Worm (Caenorhabditis elegans) whole organism, L1 larva: Measurements from ENCODE around the gene tkt-1.

Source experiments
- ama-1 ChIP-seq: fragments of 150-350 bp; optimal IDR thresholded peaks from 2 replicates; lab custom pipeline; 2014
- elt-2 ChIP-seq: sonication (generic microtip); optimal IDR thresholded peaks from 2 replicates; lab custom pipeline; 2016; ENCODE audit warnings: missing genetic modification characterization, mild to moderate bottlenecking, inconsistent platforms, missing compliant biosample characterization, missing genetic modification reagents
- fkh-8 ChIP-seq: sonication (generic microtip); optimal IDR thresholded peaks from 2 replicates; lab custom pipeline; 2016; ENCODE audit warnings: mild to moderate bottlenecking, missing genetic modification characterization, missing compliant biosample characterization
- grh-1 ChIP-seq: fragments of 200-800 bp; sonication (Bioruptor generic); IDR thresholded peaks from 2 replicates; pipeline ENCODE4 v1.3.6; 2022; ENCODE audit warnings: missing genetic modification reagents, missing genetic modification characterization, missing compliant biosample characterization
- lin-13 ChIP-seq: fragments of 150-350 bp; optimal IDR thresholded peaks from 2 replicates; lab custom pipeline; 2014; ENCODE audit warnings: missing biosample characterization, missing genetic modification reagents, missing genetic modification characterization
- lsy-2 ChIP-seq, 2 experiments: fragments of 150-350 bp; optimal IDR thresholded peaks; 2 replicates each; lab custom pipeline; 2014; ENCODE audit warnings: missing biosample characterization in 2 of 2, missing genetic modification characterization in 2 of 2
- mab-9 ChIP-seq: fragments of 200-800 bp; sonication (Bioruptor generic); IDR thresholded peaks from 2 replicates; pipeline ENCODE4 v1.3.6; 2022; ENCODE audit warnings: missing genetic modification reagents, missing genetic modification characterization, missing compliant biosample characterization
- nhr-20 ChIP-seq: sonication (generic microtip); optimal IDR thresholded peaks from 2 replicates; lab custom pipeline; 2016; ENCODE audit warnings: mild to moderate bottlenecking, missing genetic modification characterization, missing compliant biosample characterization
- nhr-237 ChIP-seq: fragments of 150-350 bp; optimal IDR thresholded peaks from 2 replicates; lab custom pipeline; 2014; ENCODE audit warnings: missing biosample characterization, missing genetic modification characterization
- nhr-71 ChIP-seq: sonication (generic microtip); optimal IDR thresholded peaks from 2 replicates; lab custom pipeline; 2016; ENCODE audit warnings: mild to moderate bottlenecking, missing genetic modification characterization, moderate library complexity, missing compliant biosample characterization
- skn-1 ChIP-seq: fragments of 150-350 bp; optimal IDR thresholded peaks from 2 replicates; lab custom pipeline; 2014; ENCODE audit warnings: missing biosample characterization, missing genetic modification characterization
- snpc-4 ChIP-seq: fragments of 150-350 bp; optimal IDR thresholded peaks from 2 replicates; lab custom pipeline; 2014; ENCODE audit warnings: missing biosample characterization, missing genetic modification characterization
- unc-130 ChIP-seq: fragments of 150-350 bp; optimal IDR thresholded peaks from 2 replicates; lab custom pipeline; 2017; ENCODE audit warnings: missing biosample characterization, missing genetic modification characterization, inconsistent platforms
- ztf-11 ChIP-seq, 2 experiments: sonication (generic microtip); optimal IDR thresholded peaks; 2 replicates each; lab custom pipeline; 2016 to 2017; ENCODE audit warnings: missing genetic modification characterization in 2 of 2, missing biosample characterization in 1 of 2, missing compliant biosample characterization in 1 of 2

DNA sequence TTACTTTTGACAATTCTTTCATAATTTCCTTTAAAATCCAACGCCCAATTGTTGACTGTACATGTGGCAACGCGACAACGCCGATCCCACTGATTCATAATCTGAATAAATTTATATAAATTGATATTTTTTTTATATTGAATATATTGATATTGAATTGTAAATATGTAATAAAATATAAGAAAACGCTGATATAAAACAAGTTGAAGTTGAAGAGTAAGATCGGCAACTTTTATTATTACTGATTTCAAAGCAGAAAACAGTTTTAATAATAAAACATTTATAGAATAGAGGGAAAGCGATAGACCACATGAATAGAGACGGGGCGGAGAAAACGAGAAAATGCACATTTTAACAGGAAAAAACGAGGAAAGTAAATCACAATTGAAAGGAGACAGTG is 24.2 kb upstream of the tkt-1 start, which contains the start of gene qns-1:
- no peak for TF ChIP-seq ama-1
- no peak for TF ChIP-seq grh-1 (GFP tag; lab: Robert Waterston, UW)
- TF ChIP-seq fkh-8 (tag; lab: Kevin White, UChicago) = no peak
- no peak for TF ChIP-seq elt-2 (tag; lab: Kevin White, UChicago)
- TF ChIP-seq nhr-237 (tag; lab: Kevin White, UChicago) = no peak
- no peak for TF ChIP-seq snpc-4 (tag; lab: Kevin White, UChicago)
- no peak for TF ChIP-seq ztf-11 (tag; optimal IDR thresholded peaks at IDR 0.05; lab: Kevin White, UChicago)
- no peak for TF ChIP-seq lin-13 (GFP tag; lab: Kevin White, UChicago)
- no peak for TF ChIP-seq unc-130 (tag; lab: Kevin White, UChicago)
- no peak for TF ChIP-seq nhr-71 (tag; lab: Kevin White, UChicago)
- no peak for TF ChIP-seq mab-9
- no peak for TF ChIP-seq lsy-2 (tag; optimal IDR thresholded peaks at IDR 0.05; lab: Kevin White, UChicago)
- no peak for TF ChIP-seq skn-1
- TF ChIP-seq nhr-20 (tag; lab: Kevin White, UChicago) = no peak
